Worm (Caenorhabditis elegans) whole organism, L1 larva: ENCODE measurements around the gene swt-5.

Experiments used
- ama-1 ChIP-seq: fragments of 150-350 bp; optimal IDR thresholded peaks from 2 replicates; lab custom pipeline; 2014
- blmp-1 ChIP-seq: fragments of 150-350 bp; optimal IDR thresholded peaks from 2 replicates; lab custom pipeline; 2014; ENCODE audit warnings: missing biosample characterization, missing genetic modification characterization
- fkh-10 ChIP-seq: sonication (generic microtip); optimal IDR thresholded peaks from 2 replicates; lab custom pipeline; 2017; ENCODE audit warnings: missing biosample characterization, missing genetic modification reagents, missing genetic modification characterization
- nhr-11 ChIP-seq: fragments of 150-350 bp; optimal IDR thresholded peaks from 2 replicates; lab custom pipeline; 2014; ENCODE audit warnings: missing biosample characterization, missing genetic modification characterization
- nhr-12 ChIP-seq: sonication (generic microtip); optimal IDR thresholded peaks from 2 replicates; lab custom pipeline; 2017; ENCODE audit warnings: missing biosample characterization, missing genetic modification characterization
- nhr-28 ChIP-seq: fragments of 150-350 bp; optimal IDR thresholded peaks from 2 replicates; lab custom pipeline; 2014; ENCODE audit warnings: missing biosample characterization, missing genetic modification characterization
- nhr-47 ChIP-seq: sonication (generic microtip); optimal IDR thresholded peaks from 2 replicates; lab custom pipeline; 2016; ENCODE audit warnings: mild to moderate bottlenecking, missing genetic modification characterization, moderate library complexity, missing compliant biosample characterization
- nhr-76 ChIP-seq: sonication (generic microtip); optimal IDR thresholded peaks from 2 replicates; lab custom pipeline; 2017; ENCODE audit warnings: missing biosample characterization, missing genetic modification characterization
- nhr-84 ChIP-seq: sonication (generic microtip); optimal IDR thresholded peaks from 2 replicates; lab custom pipeline; 2017; ENCODE audit warnings: missing biosample characterization, missing genetic modification characterization
- snpc-4 ChIP-seq: fragments of 150-350 bp; optimal IDR thresholded peaks from 2 replicates; lab custom pipeline; 2014; ENCODE audit warnings: missing biosample characterization, missing genetic modification characterization
- unc-130 ChIP-seq: fragments of 150-350 bp; optimal IDR thresholded peaks from 2 replicates; lab custom pipeline; 2017; ENCODE audit warnings: missing biosample characterization, missing genetic modification characterization, inconsistent platforms
- unc-30 ChIP-seq: sonication (generic microtip); optimal IDR thresholded peaks from 2 replicates; lab custom pipeline; 2017; ENCODE audit warnings: missing biosample characterization, missing genetic modification characterization
- unc-62 ChIP-seq: fragments of 150-350 bp; optimal IDR thresholded peaks from 2 replicates; lab custom pipeline; 2014; ENCODE audit warnings: missing biosample characterization, missing genetic modification reagents, missing genetic modification characterization

DNA sequence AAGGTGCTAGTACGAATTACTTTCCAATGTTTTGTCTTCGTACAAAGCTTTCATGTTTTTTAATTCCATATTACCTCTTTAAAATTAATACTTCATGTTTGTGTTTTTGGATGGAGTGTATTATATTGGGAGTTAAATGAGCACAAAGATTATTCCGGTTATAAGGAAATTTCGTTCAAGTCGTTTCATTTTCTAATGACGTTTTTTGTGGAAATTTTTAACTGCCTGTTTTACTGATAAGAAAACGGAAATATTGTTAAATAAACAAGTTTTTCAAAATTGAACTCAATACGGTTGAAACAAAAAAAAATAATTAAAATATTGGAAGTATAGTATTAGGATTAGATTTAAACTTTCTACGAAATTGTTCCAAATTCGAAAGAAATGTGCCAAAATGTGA is 26.1 kb downstream of the swt-5 start:
- TF ChIP-seq nhr-47 (tag; lab: Kevin White, UChicago): no peak
- no peak for TF ChIP-seq nhr-28
- TF ChIP-seq unc-130 (tag; lab: Kevin White, UChicago): no peak
- no peak for TF ChIP-seq unc-30 (tag; lab: Kevin White, UChicago)
- TF ChIP-seq nhr-11 (tag; lab: Kevin White, UChicago): no peak
- no peak for TF ChIP-seq snpc-4 (tag; lab: Kevin White, UChicago)
- TF ChIP-seq nhr-76: no peak
- no peak for TF ChIP-seq fkh-10 (GFP tag; lab: Kevin White, UChicago)
- no peak for TF ChIP-seq ama-1 (lab: Kevin White, UChicago)
- TF ChIP-seq nhr-12 (tag; lab: Kevin White, UChicago): no peak
- TF ChIP-seq blmp-1 (tag; lab: Kevin White, UChicago): no peak
- TF ChIP-seq unc-62 (GFP tag; lab: Kevin White, UChicago): no peak
- TF ChIP-seq nhr-84: no peak
